Fruit fly (Drosophila melanogaster) whole organism, embryonic: Measurements from ENCODE around the gene Sld5.
A peak's percentile ranks its signal among the peaks of the same experiment; 100 is the strongest.

Experiments
- Blimp-1 ChIP-seq: fragments of 200-800 bp; sonication (Bioruptor generic); optimal IDR thresholded peaks from 3 replicates; lab custom pipeline; 2018; ENCODE audit warnings: missing biosample characterization, missing genetic modification characterization, mild to moderate bottlenecking, moderate library complexity, missing genetic modification reagents
- CG10267 ChIP-seq: fragments of 200-800 bp; sonication (Bioruptor generic); optimal IDR thresholded peaks from 2 replicates; lab custom pipeline; 2018; ENCODE audit warnings: missing biosample characterization, mild to moderate bottlenecking, missing genetic modification characterization, moderate library complexity
- CG10462 ChIP-seq: fragments of 200-800 bp; sonication (Bioruptor generic); optimal IDR thresholded peaks from 2 replicates; lab custom pipeline; 2016; ENCODE audit warnings: missing biosample characterization, missing genetic modification characterization
- CG10654 ChIP-seq: fragments of 200-800 bp; sonication (Bioruptor generic); optimal IDR thresholded peaks from 2 replicates; lab custom pipeline; 2016; ENCODE audit warnings: missing biosample characterization, missing genetic modification characterization
- CG12071 ChIP-seq: fragments of 200-800 bp; sonication (Bioruptor generic); optimal IDR thresholded peaks from 3 replicates; lab custom pipeline; 2018; ENCODE audit warnings: missing biosample characterization, mild to moderate bottlenecking, missing genetic modification characterization
- CG12769 ChIP-seq: fragments of 200-800 bp; sonication (Bioruptor generic); optimal IDR thresholded peaks from 2 replicates; lab custom pipeline; 2019; ENCODE audit warnings: missing biosample characterization, mild to moderate bottlenecking, missing genetic modification characterization, moderate library complexity
- CG14710 ChIP-seq: fragments of 200-800 bp; sonication (Bioruptor generic); optimal IDR thresholded peaks from 3 replicates; lab custom pipeline; 2019; ENCODE audit warnings: missing biosample characterization, mild to moderate bottlenecking, missing genetic modification characterization, moderate library complexity
- CG16815 ChIP-seq: fragments of 200-800 bp; sonication (Bioruptor generic); optimal IDR thresholded peaks from 3 replicates; lab custom pipeline; 2017; ENCODE audit warnings: missing biosample characterization, mild to moderate bottlenecking, missing genetic modification characterization
- CG17328 ChIP-seq: fragments of 200-800 bp; sonication (Bioruptor generic); IDR thresholded peaks from 2 replicates; pipeline ENCODE4 v1.3.6; 2022; ENCODE audit warnings: missing biosample characterization, missing genetic modification characterization
- CG17359 ChIP-seq: fragments of 200-800 bp; sonication (Bioruptor generic); optimal IDR thresholded peaks from 3 replicates; lab custom pipeline; 2018; ENCODE audit warnings: missing biosample characterization, mild to moderate bottlenecking, missing genetic modification characterization, moderate library complexity
- CG30020 ChIP-seq: fragments of 200-800 bp; optimal IDR thresholded peaks from 2 replicates; lab custom pipeline; 2019; ENCODE audit warnings: missing biosample characterization, mild to moderate bottlenecking, missing genetic modification characterization, moderate library complexity
- CG3995 ChIP-seq: fragments of 200-800 bp; sonication (Bioruptor generic); optimal IDR thresholded peaks from 3 replicates; lab custom pipeline; 2016; ENCODE audit warnings: missing biosample characterization, missing genetic modification characterization
- CG43689 ChIP-seq: fragments of 200-800 bp; sonication (Bioruptor generic); IDR thresholded peaks from 2 replicates; pipeline ENCODE4 v1.3.6; 2022; ENCODE audit warnings: missing biosample characterization, missing genetic modification characterization
- CG8359 ChIP-seq: fragments of 200-800 bp; sonication (Bioruptor generic); optimal IDR thresholded peaks from 2 replicates; lab custom pipeline; 2017; ENCODE audit warnings: missing biosample characterization, mild to moderate bottlenecking, missing genetic modification characterization, borderline replicate concordance
- Camta ChIP-seq: fragments of 200-800 bp; sonication (Bioruptor generic); optimal IDR thresholded peaks from 2 replicates; lab custom pipeline; 2016; ENCODE audit warnings: missing biosample characterization, missing genetic modification characterization
- Dll ChIP-seq: fragments of 200-800 bp; sonication (Bioruptor generic); IDR thresholded peaks from 4 replicates; pipeline ENCODE4 v1.3.6; 2022; ENCODE audit warnings: missing biosample characterization, missing genetic modification characterization; ENCODE audit not compliant: partially characterized antibody
- Doc2 ChIP-seq: fragments of 200-800 bp; sonication (Bioruptor generic); IDR thresholded peaks from 2 replicates; pipeline ENCODE4 v1.3.6; 2022; ENCODE audit warnings: missing biosample characterization, missing genetic modification characterization
- Gug ChIP-seq: fragments of 200-800 bp; sonication (Bioruptor generic); IDR thresholded peaks from 4 replicates; pipeline ENCODE4 v1.3.6; 2022; ENCODE audit warnings: missing biosample characterization, missing genetic modification characterization
- H2.0 ChIP-seq: fragments of 200-800 bp; sonication (Bioruptor generic); IDR thresholded peaks from 2 replicates; pipeline ENCODE4 v1.3.6; 2022; ENCODE audit warnings: missing biosample characterization, missing genetic modification characterization
- HHEX ChIP-seq: fragments of 200-800 bp; sonication (Bioruptor generic); optimal IDR thresholded peaks from 3 replicates; lab custom pipeline; 2017; ENCODE audit warnings: missing biosample characterization, mild to moderate bottlenecking, missing genetic modification characterization, missing genetic modification reagents
- HLH3B ChIP-seq: fragments of 200-800 bp; sonication (Bioruptor generic); IDR thresholded peaks from 2 replicates; pipeline ENCODE4 v1.3.6; 2022; ENCODE audit warnings: missing biosample characterization, missing genetic modification characterization
- Hand ChIP-seq: fragments of 200-800 bp; sonication (Bioruptor generic); optimal IDR thresholded peaks from 2 replicates; lab custom pipeline; 2017; ENCODE audit warnings: mild to moderate bottlenecking, missing biosample characterization, missing genetic modification reagents, missing genetic modification characterization
- Hr39 ChIP-seq: fragments of >200 bp; optimal IDR thresholded peaks from 2 replicates; lab custom pipeline; 2017
- Ravus ChIP-seq: fragments of 200-800 bp; sonication (Bioruptor generic); IDR thresholded peaks from 2 replicates; pipeline ENCODE4 v1.3.6; 2022; ENCODE audit warnings: missing biosample characterization, missing genetic modification characterization
- Rfx ChIP-seq: fragments of 200-800 bp; sonication (Bioruptor generic); IDR thresholded peaks from 2 replicates; pipeline ENCODE4 v1.3.6; 2022; ENCODE audit warnings: missing biosample characterization, missing genetic modification characterization
- Sry-δ ChIP-seq: fragments of 200-800 bp; sonication (Bioruptor generic); optimal IDR thresholded peaks from 2 replicates; lab custom pipeline; 2016; ENCODE audit warnings: missing biosample characterization, missing genetic modification characterization
- ap ChIP-seq: fragments of 200-800 bp; sonication (Bioruptor generic); IDR thresholded peaks from 2 replicates; pipeline ENCODE4 v1.3.6; 2022; ENCODE audit warnings: missing biosample characterization, missing genetic modification characterization
- ato ChIP-seq: fragments of 200-800 bp; sonication (Bioruptor generic); IDR thresholded peaks from 2 replicates; pipeline ENCODE4 v1.3.6; 2022; ENCODE audit warnings: missing biosample characterization, missing genetic modification characterization; ENCODE audit not compliant: partially characterized antibody
- cato ChIP-seq: fragments of 200-800 bp; sonication (Bioruptor generic); optimal IDR thresholded peaks from 2 replicates; lab custom pipeline; 2016; ENCODE audit warnings: missing biosample characterization, missing genetic modification characterization, borderline replicate concordance
- chm ChIP-seq: fragments of 200-800 bp; sonication (Bioruptor generic); IDR thresholded peaks from 2 replicates; pipeline ENCODE4 v1.3.6; 2022; ENCODE audit warnings: missing biosample characterization, missing genetic modification characterization
- corto ChIP-seq: fragments of 200-800 bp; sonication (Bioruptor generic); optimal IDR thresholded peaks from 2 replicates; lab custom pipeline; 2016; ENCODE audit warnings: missing biosample characterization, mild to moderate bottlenecking, missing genetic modification characterization, moderate library complexity
- crc ChIP-seq: fragments of 200-800 bp; sonication (Bioruptor generic); optimal IDR thresholded peaks from 2 replicates; lab custom pipeline; 2016; ENCODE audit warnings: missing biosample characterization, missing genetic modification characterization
- dimm ChIP-seq: fragments of 200-800 bp; sonication (Bioruptor generic); IDR thresholded peaks from 2 replicates; pipeline ENCODE4 v1.3.6; 2022; ENCODE audit warnings: missing biosample characterization, missing genetic modification characterization
- dmrt11E ChIP-seq: fragments of 200-800 bp; sonication (Bioruptor generic); optimal IDR thresholded peaks from 3 replicates; lab custom pipeline; 2018; ENCODE audit warnings: missing biosample characterization, mild to moderate bottlenecking, missing genetic modification characterization, moderate library complexity
- dpn ChIP-seq, 2 experiments: fragments of 200-800 bp; sonication (Bioruptor generic); optimal IDR thresholded peaks; 3 replicates each; lab custom pipeline; 2016; ENCODE audit warnings: missing biosample characterization in 2 of 2, missing genetic modification characterization in 2 of 2
- fd3F ChIP-seq: fragments of 200-800 bp; sonication (Bioruptor generic); optimal IDR thresholded peaks from 2 replicates; lab custom pipeline; 2018; ENCODE audit warnings: missing biosample characterization, mild to moderate bottlenecking, missing genetic modification characterization, moderate library complexity
- grau ChIP-seq: fragments of 200-800 bp; optimal IDR thresholded peaks from 3 replicates; lab custom pipeline; 2019; ENCODE audit warnings: missing biosample characterization, mild to moderate bottlenecking, missing genetic modification characterization, moderate library complexity
- ham ChIP-seq: fragments of 200-800 bp; sonication (Bioruptor generic); IDR thresholded peaks from 2 replicates; pipeline ENCODE4 v1.3.6; 2022; ENCODE audit warnings: missing biosample characterization, missing genetic modification characterization
- jing ChIP-seq: fragments of 200-800 bp; sonication (Bioruptor generic); optimal IDR thresholded peaks from 2 replicates; lab custom pipeline; 2018; ENCODE audit warnings: missing biosample characterization, mild to moderate bottlenecking, missing genetic modification characterization
- lmd ChIP-seq: fragments of 200-800 bp; sonication (Bioruptor generic); IDR thresholded peaks from 2 replicates; pipeline ENCODE4 v1.3.6; 2022; ENCODE audit warnings: missing biosample characterization, missing genetic modification characterization
- lov ChIP-seq, 2 experiments: fragments of 200-800 bp in 1 of 2; fragments of >200 bp in 1 of 2; sonication (Bioruptor generic) in 1 of 2; IDR thresholded peaks in 1 of 2; optimal IDR thresholded peaks in 1 of 2; 2 replicates in 1 of 2; 3 replicates in 1 of 2; pipeline versions ENCODE4 v1.3.6 to Lab custom; 2017 to 2022; ENCODE audit warnings: missing biosample characterization in 1 of 2, missing genetic modification characterization in 1 of 2
- pho ChIP-seq: fragments of 200-800 bp; sonication (Bioruptor generic); optimal IDR thresholded peaks from 2 replicates; lab custom pipeline; 2016; ENCODE audit warnings: missing biosample characterization, missing genetic modification characterization
- pzg ChIP-seq: fragments of 200-800 bp; sonication (Bioruptor generic); optimal IDR thresholded peaks from 3 replicates; lab custom pipeline; 2018; ENCODE audit warnings: missing biosample characterization, mild to moderate bottlenecking, missing genetic modification characterization, moderate library complexity
- sim ChIP-seq: fragments of 200-800 bp; sonication (Bioruptor generic); IDR thresholded peaks from 2 replicates; pipeline ENCODE4 v1.3.6; 2022; ENCODE audit warnings: missing biosample characterization, missing genetic modification characterization
- sima ChIP-seq: fragments of 200-800 bp; sonication (Bioruptor generic); optimal IDR thresholded peaks from 2 replicates; lab custom pipeline; 2016; ENCODE audit warnings: missing biosample characterization, missing genetic modification characterization
- tll ChIP-seq, 2 experiments: fragments of 200-800 bp in 1 of 2; fragments of >200 bp in 1 of 2; sonication (Bioruptor generic) in 1 of 2; optimal IDR thresholded peaks; 2 replicates each; lab custom pipeline; 2017 to 2019; ENCODE audit warnings: missing biosample characterization in 2 of 2, missing genetic modification characterization in 2 of 2, mild to moderate bottlenecking in 1 of 2, moderate library complexity in 1 of 2
- zf30C ChIP-seq: fragments of 200-800 bp; sonication (Bioruptor generic); optimal IDR thresholded peaks from 3 replicates; lab custom pipeline; 2018; ENCODE audit warnings: missing biosample characterization, mild to moderate bottlenecking, missing genetic modification characterization

Gene Sld5

dm6 chr3R:26017771-26018731 is 38.3 kb downstream of the Sld5 start (continued):
- peak; percentile 96 for TF ChIP-seq CG14710 (tag; lab: Kevin White, UChicago)
- TF ChIP-seq CG43689 = no peak
- peak; percentile 82 for TF ChIP-seq grau
- no peak for TF ChIP-seq CG3995 (GFP tag; lab: Kevin White, UChicago)
- no peak for TF ChIP-seq Hr39 (lab: Kevin White, UChicago)
- no peak for TF ChIP-seq pho
- TF ChIP-seq sima (GFP tag; lab: Kevin White, UChicago) = no peak
- peak in 1 of 2 experiments; percentile 91 for TF ChIP-seq tll (GFP tag; optimal IDR thresholded peaks at IDR 0.05; lab: Kevin White, UChicago)
- no peak for TF ChIP-seq ato (GFP tag; lab: Robert Waterston, UW)
- TF ChIP-seq Dll (GFP tag; lab: Robert Waterston, UW) = no peak
- TF ChIP-seq Sry-δ = no peak
- 0 out of 2 replicates have a peak, but pooled peaks have one; percentile 19 for TF ChIP-seq dimm (GFP tag; lab: Robert Waterston, UW)
- TF ChIP-seq CG17359 (tag; lab: Kevin White, UChicago) = peak; percentile 78
- peak; percentile 58 for TF ChIP-seq HLH3B (GFP tag; lab: Robert Waterston, UW)
- TF ChIP-seq ham (GFP tag; lab: Robert Waterston, UW) = no peak
- TF ChIP-seq Hand (GFP tag; lab: Kevin White, UChicago) = no peak
- TF ChIP-seq Camta (GFP tag; lab: Kevin White, UChicago) = no peak
- peak; percentile 72 for TF ChIP-seq CG10462
- TF ChIP-seq pzg = no peak
- TF ChIP-seq lmd (GFP tag; lab: Robert Waterston, UW) = peak; percentile 65; the same call in 1 of the 2 replicates
- peak; percentile 60 for TF ChIP-seq ap
- peak; percentile 79 for TF ChIP-seq CG8359 (GFP tag; lab: Kevin White, UChicago)
- TF ChIP-seq chm (GFP tag; lab: Robert Waterston, UW) = peak; percentile 46; the same call in 1 of the 2 replicates
- peak; percentile 91 for TF ChIP-seq CG16815 (GFP tag; lab: Kevin White, UChicago)
- TF ChIP-seq CG12071 (GFP tag; lab: Kevin White, UChicago) = no peak
- peak; percentile 82 for TF ChIP-seq CG17328 (GFP tag; lab: Robert Waterston, UW)
- TF ChIP-seq dmrt11E (tag; lab: Kevin White, UChicago) = peak; percentile 99
- peak; percentile 75 for TF ChIP-seq cato (GFP tag; lab: Kevin White, UChicago)
- TF ChIP-seq CG12769 = no peak
- peak; percentile 66 for TF ChIP-seq corto
- TF ChIP-seq dpn (GFP tag; optimal IDR thresholded peaks at IDR 0.05; lab: Kevin White, UChicago) = peak in 1 of 2 experiments; percentile 63
- TF ChIP-seq Blimp-1 (GFP tag; lab: Kevin White, UChicago) = peak; percentile 80
- TF ChIP-seq Doc2 (GFP tag; lab: Robert Waterston, UW) = no peak
- TF ChIP-seq crc (GFP tag; lab: Kevin White, UChicago) = no peak
- TF ChIP-seq Gug (GFP tag; lab: Robert Waterston, UW) = peak; percentile 30; the same call in 2 of the 4 replicates
- peak; percentile 59 for TF ChIP-seq HHEX (GFP tag; lab: Kevin White, UChicago)
- no peak for TF ChIP-seq lov (optimal IDR thresholded peaks at IDR 0.05; lab: Kevin White, UChicago)
- no peak for TF ChIP-seq lov (GFP tag; IDR thresholded peaks at IDR 0.05; lab: Robert Waterston, UW)
- peak; percentile 93 for TF ChIP-seq CG10267 (tag; lab: Kevin White, UChicago)
- TF ChIP-seq sim (GFP tag; lab: Robert Waterston, UW) = peak; percentile 75
- TF ChIP-seq fd3F (GFP tag; lab: Kevin White, UChicago) = peak; percentile 1
- TF ChIP-seq Rfx (GFP tag; lab: Robert Waterston, UW) = no peak
- TF ChIP-seq jing (GFP tag; lab: Kevin White, UChicago) = peak; percentile 34
- TF ChIP-seq CG30020 (tag; lab: Kevin White, UChicago) = peak; percentile 74
- TF ChIP-seq CG10654 = peak; percentile 35
- TF ChIP-seq zf30C (GFP tag; lab: Kevin White, UChicago) = no peak
- no peak for TF ChIP-seq Ravus
- TF ChIP-seq H2.0 = peak; percentile 35; the same call in 1 of the 2 replicates
